Fruit fly (Drosophila melanogaster) whole organism, embryonic: ENCODE measurements around the gene Aef1.

Experiments used
- Atf-2 ChIP-seq: fragments of 200-800 bp; sonication (Bioruptor generic); optimal IDR thresholded peaks from 2 replicates; lab custom pipeline; 2016; ENCODE audit warnings: missing biosample characterization, missing genetic modification characterization
- BEAF-32 ChIP-seq: fragments of 200-800 bp; sonication (Bioruptor generic); optimal IDR thresholded peaks from 3 replicates; lab custom pipeline; 2017; ENCODE audit warnings: missing biosample characterization, missing genetic modification characterization, mild to moderate bottlenecking, moderate library complexity, missing genetic modification reagents
- CG12659 ChIP-seq: fragments of 200-800 bp; sonication (Bioruptor generic); optimal IDR thresholded peaks from 3 replicates; lab custom pipeline; 2017; ENCODE audit warnings: mild to moderate bottlenecking, missing biosample characterization, missing genetic modification reagents, missing genetic modification characterization
- CG12769 ChIP-seq: fragments of 200-800 bp; sonication (Bioruptor generic); optimal IDR thresholded peaks from 2 replicates; lab custom pipeline; 2019; ENCODE audit warnings: missing biosample characterization, mild to moderate bottlenecking, missing genetic modification characterization, moderate library complexity
- CG14441 ChIP-seq: fragments of 200-800 bp; sonication (Bioruptor generic); IDR thresholded peaks from 2 replicates; pipeline ENCODE4 v1.3.6; 2022; ENCODE audit warnings: missing biosample characterization, missing genetic modification characterization
- CG1603 ChIP-seq: fragments of 200-800 bp; sonication (Bioruptor generic); optimal IDR thresholded peaks from 2 replicates; lab custom pipeline; 2019; ENCODE audit warnings: missing biosample characterization, mild to moderate bottlenecking, missing genetic modification characterization, moderate library complexity
- CG18011 ChIP-seq: fragments of 200-800 bp; sonication (Bioruptor generic); optimal IDR thresholded peaks from 2 replicates; lab custom pipeline; 2017; ENCODE audit warnings: missing biosample characterization, missing genetic modification characterization, mild to moderate bottlenecking, moderate library complexity, missing genotype
- CG18262 ChIP-seq: fragments of 200-800 bp; optimal IDR thresholded peaks from 3 replicates; lab custom pipeline; 2019; ENCODE audit warnings: missing biosample characterization, mild to moderate bottlenecking, missing genetic modification characterization, moderate library complexity
- CG2120 ChIP-seq: fragments of 200-800 bp; sonication (Bioruptor generic); optimal IDR thresholded peaks from 3 replicates; lab custom pipeline; 2016; ENCODE audit warnings: missing biosample characterization, missing genetic modification characterization
- CG30020 ChIP-seq: fragments of 200-800 bp; optimal IDR thresholded peaks from 2 replicates; lab custom pipeline; 2019; ENCODE audit warnings: missing biosample characterization, mild to moderate bottlenecking, missing genetic modification characterization, moderate library complexity
- CG3163 ChIP-seq: fragments of 200-800 bp; sonication (Bioruptor generic); optimal IDR thresholded peaks from 3 replicates; lab custom pipeline; 2016; ENCODE audit warnings: missing biosample characterization, missing genetic modification characterization
- CG32532 ChIP-seq: fragments of 200-800 bp; sonication (Bioruptor generic); IDR thresholded peaks from 2 replicates; pipeline ENCODE4 v1.3.6; 2022; ENCODE audit warnings: missing biosample characterization, missing genetic modification characterization
- CG34224 ChIP-seq: fragments of 200-800 bp; sonication (Bioruptor generic); IDR thresholded peaks from 3 replicates; pipeline ENCODE4 v1.3.6; 2022; ENCODE audit warnings: missing biosample characterization, missing genetic modification characterization; ENCODE audit not compliant: partially characterized antibody
- CG3847 ChIP-seq: fragments of 200-800 bp; sonication (Bioruptor generic); IDR thresholded peaks from 2 replicates; pipeline ENCODE4 v1.3.6; 2022; ENCODE audit warnings: missing biosample characterization, missing genetic modification characterization
- CG4617 ChIP-seq: fragments of 200-800 bp; sonication (Bioruptor generic); optimal IDR thresholded peaks from 3 replicates; lab custom pipeline; 2016; ENCODE audit warnings: missing biosample characterization, missing genetic modification characterization, borderline replicate concordance
- CG7786 ChIP-seq: fragments of 200-800 bp; sonication (Bioruptor generic); optimal IDR thresholded peaks from 2 replicates; lab custom pipeline; 2016; ENCODE audit warnings: missing biosample characterization, missing genetic modification characterization
- CHES-1-like ChIP-seq: fragments of 200-800 bp; sonication (Bioruptor generic); optimal IDR thresholded peaks from 2 replicates; lab custom pipeline; 2016; ENCODE audit warnings: missing biosample characterization, missing genetic modification characterization
- Chrac-16 ChIP-seq: fragments of 200-800 bp; sonication (Bioruptor generic); optimal IDR thresholded peaks from 3 replicates; lab custom pipeline; 2016; ENCODE audit warnings: missing biosample characterization, missing genetic modification characterization
- Dad ChIP-seq: fragments of 200-800 bp; sonication (Bioruptor generic); optimal IDR thresholded peaks from 3 replicates; lab custom pipeline; 2016; ENCODE audit warnings: missing biosample characterization, missing genetic modification characterization
- Doc3 ChIP-seq: fragments of 200-800 bp; sonication (Bioruptor generic); IDR thresholded peaks from 3 replicates; pipeline ENCODE4 v1.3.6; 2022; ENCODE audit warnings: missing biosample characterization, missing genetic modification characterization; ENCODE audit not compliant: partially characterized antibody
- Dp ChIP-seq: fragments of 200-800 bp; sonication (Bioruptor generic); optimal IDR thresholded peaks from 2 replicates; lab custom pipeline; 2018; ENCODE audit warnings: missing biosample characterization, mild to moderate bottlenecking, missing genetic modification characterization, moderate library complexity
- Dref ChIP-seq: fragments of 200-800 bp; sonication (Bioruptor generic); IDR thresholded peaks from 2 replicates; pipeline ENCODE4 v1.3.6; 2022; ENCODE audit warnings: missing biosample characterization, missing genetic modification characterization
- E2f2 ChIP-seq: fragments of 200-800 bp; sonication (Bioruptor generic); IDR thresholded peaks from 2 replicates; pipeline ENCODE4 v1.3.6; 2022; ENCODE audit warnings: missing biosample characterization, missing genetic modification characterization
- Ets97D ChIP-seq: fragments of 200-800 bp; sonication (Bioruptor generic); optimal IDR thresholded peaks from 3 replicates; lab custom pipeline; 2016; ENCODE audit warnings: missing biosample characterization, missing genetic modification characterization
- MESR4 ChIP-seq: fragments of 200-800 bp; sonication (Bioruptor generic); optimal IDR thresholded peaks from 2 replicates; lab custom pipeline; 2018; ENCODE audit warnings: missing biosample characterization, mild to moderate bottlenecking, missing genetic modification characterization, moderate library complexity
- Mad ChIP-seq: fragments of 200-800 bp; sonication (Bioruptor generic); optimal IDR thresholded peaks from 2 replicates; lab custom pipeline; 2016; ENCODE audit warnings: missing biosample characterization, missing genetic modification characterization
- NC2β ChIP-seq: fragments of 200-800 bp; sonication (Bioruptor generic); optimal IDR thresholded peaks from 2 replicates; lab custom pipeline; 2016; ENCODE audit warnings: missing biosample characterization, missing genetic modification characterization
- Opbp ChIP-seq: fragments of 200-800 bp; sonication (Bioruptor generic); IDR thresholded peaks from 3 replicates; pipeline ENCODE4 v1.3.6; 2022; ENCODE audit warnings: missing biosample characterization, missing genetic modification characterization; ENCODE audit not compliant: partially characterized antibody
- Xbp1 ChIP-seq: fragments of 200-800 bp; sonication (Bioruptor generic); optimal IDR thresholded peaks from 3 replicates; lab custom pipeline; 2016; ENCODE audit warnings: missing biosample characterization, mild to moderate bottlenecking, missing genetic modification characterization
- YL-1 ChIP-seq: fragments of 200-800 bp; sonication (Bioruptor generic); optimal IDR thresholded peaks from 3 replicates; lab custom pipeline; 2017; ENCODE audit warnings: missing biosample characterization, mild to moderate bottlenecking, missing genetic modification characterization
- amos ChIP-seq: fragments of 200-800 bp; sonication (Bioruptor generic); IDR thresholded peaks from 2 replicates; pipeline ENCODE4 v1.3.6; 2022; ENCODE audit warnings: missing biosample characterization, missing genetic modification characterization; ENCODE audit not compliant: partially characterized antibody
- bab2 ChIP-seq: fragments of 200-800 bp; sonication (Bioruptor generic); optimal IDR thresholded peaks from 2 replicates; lab custom pipeline; 2016; ENCODE audit warnings: missing biosample characterization, missing genetic modification characterization
- bbx ChIP-seq: fragments of 200-800 bp; sonication (Bioruptor generic); IDR thresholded peaks from 2 replicates; pipeline ENCODE4 v1.3.6; 2022; ENCODE audit warnings: missing biosample characterization, missing genetic modification characterization; ENCODE audit not compliant: partially characterized antibody
- dpn ChIP-seq, 2 experiments: fragments of 200-800 bp; sonication (Bioruptor generic); optimal IDR thresholded peaks; 3 replicates each; lab custom pipeline; 2016; ENCODE audit warnings: missing biosample characterization in 2 of 2, missing genetic modification characterization in 2 of 2
- fu2 ChIP-seq: fragments of 200-800 bp; sonication (Bioruptor generic); optimal IDR thresholded peaks from 2 replicates; lab custom pipeline; 2016; ENCODE audit warnings: missing biosample characterization, missing genetic modification characterization
- gfzf ChIP-seq: fragments of 200-800 bp; sonication (Bioruptor generic); optimal IDR thresholded peaks from 2 replicates; lab custom pipeline; 2016; ENCODE audit warnings: missing biosample characterization, mild to moderate bottlenecking, missing genetic modification characterization, moderate library complexity
- ham ChIP-seq: fragments of 200-800 bp; sonication (Bioruptor generic); IDR thresholded peaks from 2 replicates; pipeline ENCODE4 v1.3.6; 2022; ENCODE audit warnings: missing biosample characterization, missing genetic modification characterization
- ind ChIP-seq: fragments of 200-800 bp; sonication (Bioruptor generic); optimal IDR thresholded peaks from 3 replicates; lab custom pipeline; 2016; ENCODE audit warnings: missing biosample characterization, missing genetic modification characterization
- lbe ChIP-seq: fragments of 200-800 bp; sonication (Bioruptor generic); optimal IDR thresholded peaks from 2 replicates; lab custom pipeline; 2016; ENCODE audit warnings: missing biosample characterization, mild to moderate bottlenecking, missing genetic modification characterization
- nerfin-1 ChIP-seq: fragments of 200-800 bp; sonication (Bioruptor generic); optimal IDR thresholded peaks from 3 replicates; lab custom pipeline; 2019; ENCODE audit warnings: missing biosample characterization, mild to moderate bottlenecking, missing genetic modification characterization, moderate library complexity
- nmo ChIP-seq: fragments of 200-800 bp; sonication (Bioruptor generic); optimal IDR thresholded peaks from 2 replicates; lab custom pipeline; 2018; ENCODE audit warnings: missing biosample characterization, mild to moderate bottlenecking, missing genetic modification characterization, moderate library complexity
- pan ChIP-seq, 4 experiments: fragments of >200 bp in 3 of 4; fragments of 200-800 bp in 1 of 4; sonication (Bioruptor generic) in 1 of 4; optimal IDR thresholded peaks in 3 of 4; IDR thresholded peaks in 1 of 4; 2 replicates each; pipeline versions ENCODE4 v1.3.6 to Lab custom; 2017 to 2022; ENCODE audit warnings: missing biosample characterization in 2 of 4, missing genetic modification characterization in 2 of 4, mixed read lengths in 1 of 4
- pho ChIP-seq: fragments of 200-800 bp; sonication (Bioruptor generic); optimal IDR thresholded peaks from 2 replicates; lab custom pipeline; 2016; ENCODE audit warnings: missing biosample characterization, missing genetic modification characterization
- phol ChIP-seq: fragments of 200-800 bp; sonication (Bioruptor generic); optimal IDR thresholded peaks from 3 replicates; lab custom pipeline; 2018; ENCODE audit warnings: missing biosample characterization, mild to moderate bottlenecking, missing genetic modification characterization, moderate library complexity
- slbo ChIP-seq: fragments of 200-800 bp; sonication (Bioruptor generic); IDR thresholded peaks from 2 replicates; pipeline ENCODE4 v1.3.6; 2022; ENCODE audit warnings: missing biosample characterization, missing genetic modification characterization
- sob ChIP-seq: fragments of 200-800 bp; sonication (Bioruptor generic); IDR thresholded peaks from 2 replicates; pipeline ENCODE4 v1.3.6; 2022; ENCODE audit warnings: missing biosample characterization, missing genetic modification characterization
- unc-4 ChIP-seq: fragments of 200-800 bp; sonication (Bioruptor generic); IDR thresholded peaks from 2 replicates; pipeline ENCODE4 v1.3.6; 2022; ENCODE audit warnings: missing biosample characterization, missing genetic modification characterization; ENCODE audit not compliant: partially characterized antibody
- vfl ChIP-seq: fragments of 200-800 bp; sonication (Bioruptor generic); optimal IDR thresholded peaks from 2 replicates; lab custom pipeline; 2016; ENCODE audit warnings: missing biosample characterization, missing genetic modification characterization
- vvl ChIP-seq: fragments of 200-800 bp; sonication (Bioruptor generic); IDR thresholded peaks from 2 replicates; pipeline ENCODE4 v1.3.6; 2022; ENCODE audit warnings: missing biosample characterization, missing genetic modification characterization

The Aef1 gene

DNA sequence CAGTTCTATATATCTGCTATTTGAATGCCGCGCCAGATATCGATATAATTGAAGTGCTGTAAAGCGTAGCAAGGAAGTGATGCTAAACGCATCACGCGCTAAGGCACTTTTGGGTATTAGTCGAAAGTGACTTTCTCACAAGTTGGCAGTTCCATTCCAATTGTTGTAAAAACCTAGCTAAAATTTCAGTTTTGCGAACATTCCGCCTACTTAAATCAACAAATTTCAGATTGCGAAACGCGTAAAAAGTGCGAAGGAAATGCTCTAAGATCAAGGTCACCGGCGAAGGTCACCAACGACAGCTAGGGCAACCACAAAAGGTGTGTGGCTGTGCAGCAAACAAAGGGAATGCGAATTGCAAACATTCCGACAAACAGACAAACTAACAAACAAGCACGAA lies 12.5 kb downstream of the Aef1 start, which contains the start of gene Syx7 (continued):
- TF ChIP-seq Mad (GFP tag; lab: Kevin White, UChicago): peak; percentile 19
- peak; percentile 63 for TF ChIP-seq Ets97D
- TF ChIP-seq phol (tag; lab: Kevin White, UChicago): peak; percentile 35
- TF ChIP-seq CG12769: peak; percentile 53
- no peak for TF ChIP-seq pan (optimal IDR thresholded peaks at IDR 0.05; lab: Kevin White, UChicago)
- peak in 1 of 2 experiments; percentile 16 for TF ChIP-seq pan (GFP tag; optimal IDR thresholded peaks at IDR 0.05 in 1 of 2, IDR thresholded peaks at IDR 0.05 in 1 of 2)
- peak; percentile 78 for TF ChIP-seq Opbp (GFP tag; lab: Robert Waterston, UW)
- no peak for TF ChIP-seq CG18011
- TF ChIP-seq pho (GFP tag; lab: Kevin White, UChicago): peak; percentile 3
- TF ChIP-seq vvl (GFP tag; lab: Robert Waterston, UW): peak; percentile 54
- TF ChIP-seq bbx: peak; percentile 37; the same call in 1 of the 2 replicates
- TF ChIP-seq CG32532: no peak
- TF ChIP-seq Xbp1 (GFP tag; lab: Kevin White, UChicago): peak; percentile 53
- TF ChIP-seq lbe (GFP tag; lab: Kevin White, UChicago): peak; percentile 38
- TF ChIP-seq CG7786 (GFP tag; lab: Kevin White, UChicago): peak; percentile 21
- peak; percentile 55 for TF ChIP-seq unc-4
- TF ChIP-seq Chrac-16 (GFP tag; lab: Kevin White, UChicago): peak; percentile 33
- TF ChIP-seq amos (GFP tag; lab: Robert Waterston, UW): peak; percentile 71
- TF ChIP-seq ham (GFP tag; lab: Robert Waterston, UW): no peak
- peak; percentile 78 for TF ChIP-seq BEAF-32 (GFP tag; lab: Kevin White, UChicago)
- peak; percentile 1 for TF ChIP-seq Atf-2 (GFP tag; lab: Kevin White, UChicago)
- TF ChIP-seq nmo (GFP tag; lab: Kevin White, UChicago): peak; percentile 64
- TF ChIP-seq CG14441 (GFP tag; lab: Robert Waterston, UW): no peak
- peak; percentile 53 for TF ChIP-seq YL-1 (GFP tag; lab: Kevin White, UChicago)
- peak; percentile 2 for TF ChIP-seq CG30020
- TF ChIP-seq CG12659 (GFP tag; lab: Kevin White, UChicago): peak; percentile 62
- peak; percentile 10 for TF ChIP-seq CG18262
- peak; percentile 36 for TF ChIP-seq vfl (GFP tag; lab: Kevin White, UChicago)
- peak; percentile 33 to 38 for TF ChIP-seq dpn (GFP tag; optimal IDR thresholded peaks at IDR 0.05; lab: Kevin White, UChicago)
- TF ChIP-seq CG2120: peak; percentile 64
- TF ChIP-seq fu2: peak; percentile 22
- no peak for TF ChIP-seq ind (GFP tag; lab: Kevin White, UChicago)
- peak; percentile 62; the same call in 2 of the 3 replicates for TF ChIP-seq CG34224
- TF ChIP-seq MESR4: peak; percentile 82
- peak; percentile 92 for TF ChIP-seq nerfin-1 (tag; lab: Kevin White, UChicago)
- peak; percentile 94 for TF ChIP-seq gfzf (GFP tag; lab: Kevin White, UChicago)
- peak; percentile 26 for TF ChIP-seq bab2
- peak; percentile 50; the same call in 1 of the 2 replicates for TF ChIP-seq slbo (GFP tag; lab: Robert Waterston, UW)
- peak; percentile 100 for TF ChIP-seq Dp (GFP tag; lab: Kevin White, UChicago)
- TF ChIP-seq sob (GFP tag; lab: Robert Waterston, UW): peak; percentile 76
- TF ChIP-seq Doc3 (GFP tag; lab: Robert Waterston, UW): peak; percentile 54; the same call in 1 of the 3 replicates
- peak; percentile 74 for TF ChIP-seq CG3847
- peak; percentile 99 for TF ChIP-seq E2f2
- TF ChIP-seq CG1603 (tag; lab: Kevin White, UChicago): peak; percentile 71
- TF ChIP-seq Dref (GFP tag; lab: Robert Waterston, UW): peak; percentile 94
- TF ChIP-seq Dad: peak; percentile 13
- peak; percentile 6 for TF ChIP-seq CG3163 (GFP tag; lab: Kevin White, UChicago)
- TF ChIP-seq CHES-1-like (GFP tag; lab: Kevin White, UChicago): peak; percentile 63
- TF ChIP-seq NC2β (GFP tag; lab: Kevin White, UChicago): peak; percentile 48
- TF ChIP-seq CG4617 (GFP tag; lab: Kevin White, UChicago): peak; percentile 96
